Worm (Caenorhabditis elegans): ENCODE results near the gene mct-6.

Gene mct-6

DNA sequence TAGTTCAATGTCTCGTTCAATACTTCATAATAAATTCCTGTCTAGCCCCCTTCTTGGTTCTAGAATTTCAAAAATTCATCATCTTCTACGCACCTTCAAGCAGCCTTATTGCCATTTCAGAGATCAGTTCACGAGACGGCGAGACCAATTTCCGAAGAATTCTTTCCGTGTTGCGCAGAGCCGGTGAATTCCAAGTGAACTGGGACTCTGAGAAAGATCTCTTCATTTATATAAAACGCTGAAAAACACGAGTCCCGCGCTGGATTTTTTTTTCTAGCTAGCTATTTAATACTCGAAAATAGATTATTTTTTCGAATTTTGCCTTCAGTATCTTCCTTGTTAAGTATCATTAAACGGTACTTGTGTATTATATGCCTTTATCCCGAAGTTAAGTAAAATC is 39.1 kb downstream of the mct-6 start:
- no peak for TF ChIP-seq unc-62 (GFP tag; optimal IDR thresholded peaks at IDR 0.05)

DNA sequence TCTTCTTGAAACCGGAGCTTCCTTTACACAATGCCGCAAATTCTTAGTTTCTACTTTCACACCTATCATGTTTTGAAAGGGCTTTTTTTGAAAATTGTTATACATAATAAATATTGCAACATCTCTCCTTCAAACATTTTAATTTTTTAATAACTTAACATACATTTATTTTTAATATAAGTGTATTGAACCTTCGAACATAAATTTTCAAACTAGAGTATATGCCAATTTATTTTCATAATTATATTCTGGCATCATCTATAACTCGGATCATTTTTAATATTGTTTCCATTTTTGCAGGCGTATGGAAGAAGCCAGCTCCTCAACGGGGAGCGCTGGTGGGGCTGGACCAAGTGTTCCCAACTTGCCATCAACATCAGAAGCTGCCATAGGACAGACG is 41.0 kb downstream of the mct-6 start, which contains the start of gene hda-4:
Gene hda-4 (plus strand): TSS at position 301 of the 400 bp plus-strand sequence.
- no peak for TF ChIP-seq unc-62 (GFP tag; optimal IDR thresholded peaks at IDR 0.05)

DNA sequence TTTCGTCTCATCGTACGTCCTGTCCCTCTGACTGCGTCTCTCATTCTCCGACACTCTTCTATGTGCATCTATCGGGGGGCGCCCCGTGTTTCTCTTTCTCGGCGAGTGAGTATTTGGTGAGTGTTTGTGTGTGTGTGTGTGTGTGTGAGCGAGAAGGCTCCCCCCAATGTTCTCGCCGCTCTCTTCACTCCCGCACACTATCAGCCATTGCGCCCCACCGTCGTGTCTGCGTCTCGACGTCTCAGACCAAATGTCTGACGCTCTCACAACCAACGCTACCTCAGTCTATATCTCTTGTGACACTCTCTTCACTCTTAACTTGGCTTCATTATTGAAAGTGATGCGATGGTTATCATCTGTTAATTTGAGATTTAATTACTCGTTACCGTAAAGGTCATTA is 43.4 kb downstream of the mct-6 start:
- no peak for TF ChIP-seq unc-62 (GFP tag; optimal IDR thresholded peaks at IDR 0.05)

DNA sequence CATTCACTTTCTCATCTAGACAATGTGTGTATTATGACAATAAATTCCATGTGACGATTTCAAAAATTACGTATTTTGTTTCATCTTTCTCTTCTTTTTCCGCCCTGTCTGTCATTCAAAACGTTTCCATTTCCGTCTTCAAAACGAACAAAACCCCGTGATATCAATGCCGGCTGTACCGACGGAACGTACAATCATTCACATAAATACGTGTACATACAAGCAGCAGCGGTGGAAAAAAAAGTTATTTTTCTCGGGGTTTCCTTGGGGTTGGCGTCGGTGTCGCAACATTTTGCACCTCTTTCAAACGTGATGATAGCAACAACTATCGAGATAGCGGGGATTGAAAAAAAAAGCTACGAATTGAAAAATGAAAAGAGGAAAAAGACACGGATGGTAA is 45.3 kb downstream of the mct-6 start:
- no peak for TF ChIP-seq unc-62 (GFP tag; optimal IDR thresholded peaks at IDR 0.05)

DNA sequence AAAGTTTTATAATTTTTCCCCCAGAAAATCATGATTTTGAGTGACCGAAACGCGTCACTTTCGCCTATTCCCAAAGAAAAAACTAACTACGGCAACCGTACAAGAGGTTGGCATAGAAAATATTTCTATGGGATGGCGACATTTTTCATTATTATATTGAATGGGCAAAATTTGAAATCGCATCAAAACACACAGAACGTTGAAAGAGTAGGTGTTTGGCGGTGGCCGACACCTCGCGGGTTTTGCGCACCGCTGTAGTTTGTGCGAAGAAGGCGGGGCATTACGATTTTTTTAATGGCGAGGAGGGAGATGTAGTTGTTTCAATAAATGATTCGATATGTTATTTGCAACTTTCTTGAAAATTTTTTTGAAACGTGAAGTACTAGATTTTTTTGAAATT is 48.4 kb downstream of the mct-6 start:
- TF ChIP-seq unc-62 (GFP tag; optimal IDR thresholded peaks at IDR 0.05): no peak

Measured in whole organism, dauer.